Worm (Caenorhabditis elegans) whole organism, L1 larva: Measurements from ENCODE around the gene T13C5.9.

Source experiments
- C04F5.9 ChIP-seq: sonication (generic microtip); optimal IDR thresholded peaks from 2 replicates; lab custom pipeline; 2016; ENCODE audit warnings: missing genetic modification characterization, missing compliant biosample characterization
- aha-1 ChIP-seq: fragments of 150-350 bp; optimal IDR thresholded peaks from 2 replicates; lab custom pipeline; 2014; ENCODE audit warnings: missing biosample characterization, missing genetic modification characterization
- alr-1 ChIP-seq: fragments of 200-800 bp; sonication (Bioruptor generic); optimal IDR thresholded peaks from 2 replicates; lab custom pipeline; 2018; ENCODE audit warnings: borderline replicate concordance, mild to moderate bottlenecking, missing genetic modification characterization, missing compliant biosample characterization
- ama-1 ChIP-seq: fragments of 150-350 bp; optimal IDR thresholded peaks from 2 replicates; lab custom pipeline; 2014
- blmp-1 ChIP-seq: fragments of 150-350 bp; optimal IDR thresholded peaks from 2 replicates; lab custom pipeline; 2014; ENCODE audit warnings: missing biosample characterization, missing genetic modification characterization
- ceh-88 ChIP-seq: fragments of 200-800 bp; sonication (Bioruptor generic); IDR thresholded peaks from 2 replicates; pipeline ENCODE4 v1.3.6; 2022; ENCODE audit warnings: missing genetic modification characterization, missing compliant biosample characterization
- ceh-90 ChIP-seq: sonication (generic microtip); optimal IDR thresholded peaks from 2 replicates; lab custom pipeline; 2016; ENCODE audit warnings: missing genetic modification characterization, missing compliant biosample characterization
- efl-1 ChIP-seq, 4 experiments: fragments of 150-350 bp; optimal IDR thresholded peaks in 3 of 4; peaks in 1 of 4; 1 replicate in 1 of 4; 2 replicates in 3 of 4; lab custom pipeline; 2014; ENCODE audit warnings: missing biosample characterization in 2 of 4, missing genetic modification characterization in 2 of 4, missing genetic modification reagents in 2 of 4
- efl-3 ChIP-seq: fragments of 200-800 bp; sonication (Bioruptor generic); optimal IDR thresholded peaks from 2 replicates; lab custom pipeline; 2018; ENCODE audit warnings: mild to moderate bottlenecking, missing genetic modification characterization, missing compliant biosample characterization
- egl-13 ChIP-seq: sonication (generic microtip); optimal IDR thresholded peaks from 2 replicates; lab custom pipeline; 2016; ENCODE audit warnings: missing genotype, missing genetic modification reagents, missing genetic modification characterization, missing compliant biosample characterization
- elt-3 ChIP-seq, 6 experiments: fragments of 150-350 bp in 1 of 6; sonication (generic microtip); optimal IDR thresholded peaks; 2 replicates each; lab custom pipeline; 2017 to 2018; ENCODE audit warnings: missing biosample characterization in 6 of 6, missing genetic modification characterization in 6 of 6, inconsistent platforms in 1 of 6
- ets-5 ChIP-seq: fragments of 200-800 bp; sonication (Bioruptor generic); IDR thresholded peaks from 2 replicates; pipeline ENCODE4 v1.3.6; 2022; ENCODE audit warnings: missing genetic modification characterization, missing compliant biosample characterization
- fkh-10 ChIP-seq: sonication (generic microtip); optimal IDR thresholded peaks from 2 replicates; lab custom pipeline; 2017; ENCODE audit warnings: missing biosample characterization, missing genetic modification reagents, missing genetic modification characterization
- fkh-8 ChIP-seq: sonication (generic microtip); optimal IDR thresholded peaks from 2 replicates; lab custom pipeline; 2016; ENCODE audit warnings: mild to moderate bottlenecking, missing genetic modification characterization, missing compliant biosample characterization
- grh-1 ChIP-seq: fragments of 200-800 bp; sonication (Bioruptor generic); IDR thresholded peaks from 2 replicates; pipeline ENCODE4 v1.3.6; 2022; ENCODE audit warnings: missing genetic modification reagents, missing genetic modification characterization, missing compliant biosample characterization
- hlh-17 ChIP-seq: fragments of 200-800 bp; sonication (Bioruptor generic); optimal IDR thresholded peaks from 2 replicates; lab custom pipeline; 2018; ENCODE audit warnings: missing genetic modification characterization, mild to moderate bottlenecking, missing compliant biosample characterization, moderate library complexity, borderline replicate concordance
- irx-1 ChIP-seq: sonication (generic microtip); optimal IDR thresholded peaks from 2 replicates; lab custom pipeline; 2016; ENCODE audit warnings: missing genetic modification characterization, missing compliant biosample characterization
- lin-13 ChIP-seq: fragments of 150-350 bp; optimal IDR thresholded peaks from 2 replicates; lab custom pipeline; 2014; ENCODE audit warnings: missing biosample characterization, missing genetic modification reagents, missing genetic modification characterization
- lin-39 ChIP-seq: fragments of 150-350 bp; optimal IDR thresholded peaks from 2 replicates; lab custom pipeline; 2014; ENCODE audit warnings: missing biosample characterization, missing genetic modification reagents, missing genetic modification characterization
- lir-3 ChIP-seq: sonication (generic microtip); optimal IDR thresholded peaks from 2 replicates; lab custom pipeline; 2016; ENCODE audit warnings: mild to moderate bottlenecking, missing genetic modification characterization, moderate library complexity, missing compliant biosample characterization; ENCODE audit not compliant: poor library complexity
- lsy-2 ChIP-seq, 2 experiments: fragments of 150-350 bp; optimal IDR thresholded peaks; 2 replicates each; lab custom pipeline; 2014; ENCODE audit warnings: missing biosample characterization in 2 of 2, missing genetic modification characterization in 2 of 2
- mab-9 ChIP-seq: fragments of 200-800 bp; sonication (Bioruptor generic); IDR thresholded peaks from 2 replicates; pipeline ENCODE4 v1.3.6; 2022; ENCODE audit warnings: missing genetic modification reagents, missing genetic modification characterization, missing compliant biosample characterization
- nhr-12 ChIP-seq: sonication (generic microtip); optimal IDR thresholded peaks from 2 replicates; lab custom pipeline; 2017; ENCODE audit warnings: missing biosample characterization, missing genetic modification characterization
- nhr-28 ChIP-seq: fragments of 150-350 bp; optimal IDR thresholded peaks from 2 replicates; lab custom pipeline; 2014; ENCODE audit warnings: missing biosample characterization, missing genetic modification characterization
- nhr-47 ChIP-seq: sonication (generic microtip); optimal IDR thresholded peaks from 2 replicates; lab custom pipeline; 2016; ENCODE audit warnings: mild to moderate bottlenecking, missing genetic modification characterization, moderate library complexity, missing compliant biosample characterization
- nhr-71 ChIP-seq: sonication (generic microtip); optimal IDR thresholded peaks from 2 replicates; lab custom pipeline; 2016; ENCODE audit warnings: mild to moderate bottlenecking, missing genetic modification characterization, moderate library complexity, missing compliant biosample characterization
- nhr-76 ChIP-seq: sonication (generic microtip); optimal IDR thresholded peaks from 2 replicates; lab custom pipeline; 2017; ENCODE audit warnings: missing biosample characterization, missing genetic modification characterization
- nhr-77 ChIP-seq: fragments of 150-350 bp; optimal IDR thresholded peaks from 2 replicates; lab custom pipeline; 2014; ENCODE audit warnings: missing biosample characterization, missing genetic modification characterization
- nhr-85 ChIP-seq: sonication (generic microtip); peaks from one replicate; lab custom pipeline; 2016; ENCODE audit warnings: missing genetic modification characterization, inconsistent platforms, missing compliant biosample characterization
- nhr-90 ChIP-seq: sonication (generic microtip); optimal IDR thresholded peaks from 2 replicates; lab custom pipeline; 2016; ENCODE audit warnings: mild to moderate bottlenecking, missing genetic modification characterization, missing compliant biosample characterization; ENCODE audit not compliant: poor library complexity
- pag-3 ChIP-seq: sonication (generic microtip); optimal IDR thresholded peaks from 2 replicates; lab custom pipeline; 2017; ENCODE audit warnings: missing genetic modification characterization, mild to moderate bottlenecking, missing compliant biosample characterization, antibody characterized with exemption, borderline replicate concordance; ENCODE audit not compliant: insufficient read depth
- pax-3 ChIP-seq: fragments of 200-800 bp; sonication (Bioruptor generic); optimal IDR thresholded peaks from 2 replicates; lab custom pipeline; 2018; ENCODE audit warnings: mild to moderate bottlenecking, missing genetic modification characterization, moderate library complexity, missing compliant biosample characterization
- snpc-4 ChIP-seq: fragments of 150-350 bp; optimal IDR thresholded peaks from 2 replicates; lab custom pipeline; 2014; ENCODE audit warnings: missing biosample characterization, missing genetic modification characterization
- snu-23 ChIP-seq: sonication (generic microtip); optimal IDR thresholded peaks from 2 replicates; lab custom pipeline; 2016; ENCODE audit warnings: missing genetic modification characterization, missing compliant biosample characterization
- sox-4 ChIP-seq: sonication (generic microtip); optimal IDR thresholded peaks from 2 replicates; lab custom pipeline; 2016; ENCODE audit warnings: missing genetic modification characterization, missing compliant biosample characterization
- sup-37 ChIP-seq: fragments of 200-800 bp; sonication (Bioruptor generic); optimal IDR thresholded peaks from 2 replicates; lab custom pipeline; 2018; ENCODE audit warnings: mild to moderate bottlenecking, missing genetic modification characterization, missing compliant biosample characterization
- swsn-7 ChIP-seq: sonication (generic microtip); optimal IDR thresholded peaks from 2 replicates; lab custom pipeline; 2016; ENCODE audit warnings: missing genetic modification characterization, missing compliant biosample characterization
- tbx-2 ChIP-seq: sonication (generic microtip); optimal IDR thresholded peaks from 2 replicates; lab custom pipeline; 2016; ENCODE audit warnings: missing genetic modification characterization, missing compliant biosample characterization
- unc-130 ChIP-seq: fragments of 150-350 bp; optimal IDR thresholded peaks from 2 replicates; lab custom pipeline; 2017; ENCODE audit warnings: missing biosample characterization, missing genetic modification characterization, inconsistent platforms
- unc-30 ChIP-seq: sonication (generic microtip); optimal IDR thresholded peaks from 2 replicates; lab custom pipeline; 2017; ENCODE audit warnings: missing biosample characterization, missing genetic modification characterization
- unc-62 ChIP-seq: fragments of 150-350 bp; optimal IDR thresholded peaks from 2 replicates; lab custom pipeline; 2014; ENCODE audit warnings: missing biosample characterization, missing genetic modification reagents, missing genetic modification characterization
- unc-98 ChIP-seq: fragments of 200-800 bp; sonication (Bioruptor generic); IDR thresholded peaks from 2 replicates; pipeline ENCODE4 v1.3.6; 2022; ENCODE audit warnings: missing genetic modification characterization, missing compliant biosample characterization
- vab-15 ChIP-seq: sonication (generic microtip); optimal IDR thresholded peaks from 2 replicates; lab custom pipeline; 2017; ENCODE audit warnings: missing genotype, mild to moderate bottlenecking, missing genetic modification characterization, missing compliant biosample characterization
- zag-1 ChIP-seq: fragments of 150-350 bp; optimal IDR thresholded peaks from 2 replicates; lab custom pipeline; 2014; ENCODE audit warnings: missing biosample characterization, missing genetic modification characterization
- zip-4 ChIP-seq: fragments of 200-800 bp; sonication (Bioruptor generic); optimal IDR thresholded peaks from 2 replicates; lab custom pipeline; 2018; ENCODE audit warnings: mild to moderate bottlenecking, missing genetic modification characterization, moderate library complexity, missing compliant biosample characterization
- ztf-11 ChIP-seq, 2 experiments: sonication (generic microtip); optimal IDR thresholded peaks; 2 replicates each; lab custom pipeline; 2016 to 2017; ENCODE audit warnings: missing genetic modification characterization in 2 of 2, missing biosample characterization in 1 of 2, missing compliant biosample characterization in 1 of 2
- ztf-4 ChIP-seq: fragments of 150-350 bp; optimal IDR thresholded peaks from 2 replicates; lab custom pipeline; 2014; ENCODE audit warnings: missing biosample characterization, missing genetic modification characterization

The T13C5.9 gene

DNA sequence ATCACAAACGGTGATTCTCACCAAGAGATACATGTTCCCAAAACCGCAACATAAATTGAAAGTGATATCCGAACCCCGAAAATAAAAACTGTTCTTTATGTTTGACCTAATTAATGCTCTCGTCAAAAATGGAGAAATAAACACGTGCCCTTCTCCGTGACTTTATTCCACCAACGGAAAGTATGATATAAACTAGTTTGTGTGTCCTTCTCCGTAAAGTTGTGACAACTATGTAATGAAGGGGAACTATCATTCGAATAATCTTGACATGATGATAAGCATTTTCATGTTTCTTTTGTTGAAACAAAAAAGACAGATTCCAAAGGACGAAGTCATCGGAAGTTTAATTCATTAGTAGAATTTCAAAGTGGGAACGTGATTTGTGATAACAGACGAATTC, 11.5 kb downstream of the T13C5.9 start (continued):
- TF ChIP-seq tbx-2 (peak; percentile 17), snu-23 (peak; percentile 57), nhr-90 (tag; lab: Kevin White, UChicago) (peak; percentile 32), nhr-12 (tag; lab: Kevin White, UChicago) (no peak), zag-1 (tag; lab: Kevin White, UChicago) (no peak), lin-13 (GFP tag; lab: Kevin White, UChicago) (no peak), hlh-17 (GFP tag; lab: Kevin White, UChicago) (no peak), aha-1 (tag; lab: Kevin White, UChicago) (no peak), lin-39 (tag; lab: Kevin White, UChicago) (no peak), nhr-77 (no peak), irx-1 (tag; lab: Kevin White, UChicago) (no peak), lir-3 (no peak), unc-30 (tag; lab: Kevin White, UChicago) (no peak), zip-4 (no peak), blmp-1 (tag; lab: Kevin White, UChicago) (peak; percentile 83), lsy-2 (tag; optimal IDR thresholded peaks at IDR 0.05; lab: Kevin White, UChicago) (no peak), vab-15 (tag; lab: Kevin White, UChicago) (no peak), efl-1 (optimal IDR thresholded peaks at IDR 0.05; lab: Kevin White, UChicago) (no peak), efl-1 (GFP tag; optimal IDR thresholded peaks at IDR 0.05 in 1 of 2; lab: Kevin White, UChicago) (no peak), ceh-90 (tag; lab: Kevin White, UChicago) (no peak), efl-3 (GFP tag; lab: Kevin White, UChicago) (no peak), nhr-76 (tag; lab: Kevin White, UChicago) (no peak), C04F5.9 (tag; lab: Kevin White, UChicago) (no peak), unc-130 (no peak), unc-62 (GFP tag; lab: Kevin White, UChicago) (no peak), nhr-71 (peak; percentile 71), nhr-47 (tag; lab: Kevin White, UChicago) (peak; percentile 36), elt-3 (tag; optimal IDR thresholded peaks at IDR 0.05; lab: Kevin White, UChicago) (peak in 2 of 6 experiments; percentile 59 to 87), mab-9 (no peak), fkh-10 (no peak), sox-4 (tag; lab: Kevin White, UChicago) (no peak), ztf-4 (tag; lab: Kevin White, UChicago) (peak; percentile 30), egl-13 (tag; lab: Kevin White, UChicago) (no peak), nhr-28 (tag; lab: Kevin White, UChicago) (no peak), snpc-4 (tag; lab: Kevin White, UChicago) (no peak), unc-98 (GFP tag; lab: Robert Waterston, UW) (no peak), sup-37 (GFP tag; lab: Kevin White, UChicago) (no peak), fkh-8 (no peak), ets-5 (GFP tag; lab: Robert Waterston, UW) (no peak), alr-1 (tag; lab: Kevin White, UChicago) (no peak), ztf-11 (tag; optimal IDR thresholded peaks at IDR 0.05; lab: Kevin White, UChicago) (no peak), pax-3 (tag; lab: Kevin White, UChicago) (no peak), ama-1 (lab: Kevin White, UChicago) (no peak), ceh-88 (GFP tag; lab: Robert Waterston, UW) (no peak), nhr-85 (peak; percentile 13), pag-3 (tag; lab: Kevin White, UChicago) (no peak), swsn-7 (tag; lab: Kevin White, UChicago) (no peak), grh-1 (GFP tag; lab: Robert Waterston, UW) (0 out of 2 replicates have a peak, but pooled peaks have one; percentile 20)
